Worm (Caenorhabditis elegans): ENCODE measurements around the gene B0244.15.

B0244.15 gene

ce11 chrIII:5758519-5759099, 15.4 kb downstream of the B0244.15 start:
- TF ChIP-seq zag-1 (tag; optimal IDR thresholded peaks at IDR 0.05), result peak; percentile 75
- TF ChIP-seq ama-1 (optimal IDR thresholded peaks at IDR 0.05), result peak; percentile 44
- no peak for TF ChIP-seq unc-39 (tag; optimal IDR thresholded peaks at IDR 0.05)
- TF ChIP-seq sma-3 (GFP tag; optimal IDR thresholded peaks at IDR 0.05), result no peak
- peak; percentile 35 for TF ChIP-seq F13H6.1 (tag; optimal IDR thresholded peaks at IDR 0.05)
- peak; percentile 44 for TF ChIP-seq Y55F3AM.14 (GFP tag; optimal IDR thresholded peaks at IDR 0.05)
- peak; percentile 55 for TF ChIP-seq nhr-129 (tag; optimal IDR thresholded peaks at IDR 0.05)
- TF ChIP-seq nhr-11 (tag; optimal IDR thresholded peaks at IDR 0.05), result no peak
- TF ChIP-seq lsy-2 (tag; optimal IDR thresholded peaks at IDR 0.05), result peak in 1 of 2 experiments; percentile 81
- no peak for TF ChIP-seq alr-1 (tag; optimal IDR thresholded peaks at IDR 0.05)
- no peak for TF ChIP-seq blmp-1 (tag; optimal IDR thresholded peaks at IDR 0.05; ENCODE audit: insufficient read depth)
- TF ChIP-seq egl-27 (tag; optimal IDR thresholded peaks at IDR 0.05), result peak; percentile 27
- peak; percentile 82 for TF ChIP-seq ztf-4 (tag; optimal IDR thresholded peaks at IDR 0.05)
- TF ChIP-seq unc-55 (GFP tag; optimal IDR thresholded peaks at IDR 0.05), result peak; percentile 95
- peak; percentile 81 for TF ChIP-seq sma-9 (GFP tag; optimal IDR thresholded peaks at IDR 0.05)
- TF ChIP-seq sma-9 (tag; optimal IDR thresholded peaks at IDR 0.05), result no peak
- TF ChIP-seq lin-11 (tag; optimal IDR thresholded peaks at IDR 0.05), result peak; percentile 41
- TF ChIP-seq lin-13 (GFP tag; optimal IDR thresholded peaks at IDR 0.05), result peak; percentile 62
- TF ChIP-seq nhr-6 (tag; optimal IDR thresholded peaks at IDR 0.05), result peak; percentile 43
- peak; percentile 88 for TF ChIP-seq C34F6.9 (tag; optimal IDR thresholded peaks at IDR 0.05)
- TF ChIP-seq sem-4 (tag; optimal IDR thresholded peaks at IDR 0.05), result peak; percentile 53
- peak; percentile 11 for TF ChIP-seq nhr-21 (tag; optimal IDR thresholded peaks at IDR 0.05)
- peak; percentile 30 for TF ChIP-seq fos-1 (tag; optimal IDR thresholded peaks at IDR 0.05)
- TF ChIP-seq unc-62 (GFP tag; optimal IDR thresholded peaks at IDR 0.05), result no peak
- peak; percentile 78 for TF ChIP-seq crh-2 (tag; optimal IDR thresholded peaks at IDR 0.05)
- peak in 1 of 2 experiments; percentile 40 for TF ChIP-seq mdl-1 (tag; optimal IDR thresholded peaks at IDR 0.05)
- TF ChIP-seq skn-1 (tag; optimal IDR thresholded peaks at IDR 0.05), result no peak

- TF ChIP-seq sem-4 (tag; optimal IDR thresholded peaks at IDR 0.05) (peak; percentile 36), unc-39 (tag; optimal IDR thresholded peaks at IDR 0.05) (no peak), unc-55 (GFP tag; optimal IDR thresholded peaks at IDR 0.05) (peak; percentile 32), ama-1 (optimal IDR thresholded peaks at IDR 0.05) (no peak), lsy-2 (tag; optimal IDR thresholded peaks at IDR 0.05) (no peak), C34F6.9 (tag; optimal IDR thresholded peaks at IDR 0.05) (peak; percentile 2), nhr-23 (tag; optimal IDR thresholded peaks at IDR 0.05) (no peak), aly-2 (tag; optimal IDR thresholded peaks at IDR 0.05) (no peak)
Measured at ce11 chrIII:5760721-5761120, 17.5 kb downstream of the B0244.15 start.

- no peak for TF ChIP-seq peb-1 (tag; optimal IDR thresholded peaks at IDR 0.05)
- peak; percentile 2 for TF ChIP-seq sma-3 (GFP tag; optimal IDR thresholded peaks at IDR 0.05)
Measured at ce11 chrIII:5761886-5762285, 18.7 kb downstream of the B0244.15 start.

- TF ChIP-seq ama-1 (optimal IDR thresholded peaks at IDR 0.05) (no peak), Y55F3AM.14 (GFP tag; optimal IDR thresholded peaks at IDR 0.05) (no peak), ztf-4 (tag; optimal IDR thresholded peaks at IDR 0.05) (no peak), ZK546.5 (tag; optimal IDR thresholded peaks at IDR 0.05) (no peak), mbf-1 (tag; optimal IDR thresholded peaks at IDR 0.05) (no peak), mdl-1 (tag; optimal IDR thresholded peaks at IDR 0.05) (no peak), nhr-6 (tag; optimal IDR thresholded peaks at IDR 0.05) (no peak), egl-27 (tag; optimal IDR thresholded peaks at IDR 0.05) (no peak), zag-1 (tag; optimal IDR thresholded peaks at IDR 0.05) (no peak), lin-39 (tag; optimal IDR thresholded peaks at IDR 0.05) (no peak), elt-1 (tag; optimal IDR thresholded peaks at IDR 0.05) (no peak), mab-5 (tag; optimal IDR thresholded peaks at IDR 0.05) (no peak), sma-3 (GFP tag; optimal IDR thresholded peaks at IDR 0.05) (no peak), C34F6.9 (tag; optimal IDR thresholded peaks at IDR 0.05) (peak; percentile 1), lin-11 (tag; optimal IDR thresholded peaks at IDR 0.05) (no peak), R02D3.7 (tag; optimal IDR thresholded peaks at IDR 0.05) (no peak), nhr-21 (tag; optimal IDR thresholded peaks at IDR 0.05) (peak; percentile 22), nhr-12 (tag; optimal IDR thresholded peaks at IDR 0.05) (no peak), gmeb-1 (tag; optimal IDR thresholded peaks at IDR 0.05) (no peak), ztf-11 (tag; optimal IDR thresholded peaks at IDR 0.05) (no peak), sem-4 (tag; optimal IDR thresholded peaks at IDR 0.05) (no peak), lsy-2 (tag; optimal IDR thresholded peaks at IDR 0.05) (peak in 1 of 2 experiments; percentile 32), unc-55 (GFP tag; optimal IDR thresholded peaks at IDR 0.05) (peak; percentile 49), dmd-4 (tag; optimal IDR thresholded peaks at IDR 0.05) (no peak), unc-39 (tag; optimal IDR thresholded peaks at IDR 0.05) (no peak), nhr-10 (tag; optimal IDR thresholded peaks at IDR 0.05) (no peak), nhr-25 (tag; optimal IDR thresholded peaks at IDR 0.05) (no peak), ceh-82 (tag; optimal IDR thresholded peaks at IDR 0.05) (no peak), nhr-11 (tag; optimal IDR thresholded peaks at IDR 0.05) (no peak), peb-1 (tag; optimal IDR thresholded peaks at IDR 0.05) (no peak), nhr-23 (tag; optimal IDR thresholded peaks at IDR 0.05) (no peak), snpc-4 (tag; optimal IDR thresholded peaks at IDR 0.05) (no peak), crh-2 (tag; optimal IDR thresholded peaks at IDR 0.05) (no peak), nhr-237 (tag; optimal IDR thresholded peaks at IDR 0.05) (no peak), aly-2 (tag; optimal IDR thresholded peaks at IDR 0.05) (no peak), unc-62 (GFP tag; optimal IDR thresholded peaks at IDR 0.05) (no peak)
Measured at ce11 chrIII:5763988-5764387, 20.8 kb downstream of the B0244.15 start.
